Worm (Caenorhabditis elegans) whole organism, young adult: Measurements from ENCODE around the gene nhr-168.

Experiments
- B0019.2 ChIP-seq: fragments of 200-800 bp; sonication (Bioruptor generic); conservative IDR thresholded peaks from 2 replicates; pipeline ENCODE4 v1.3.6; 2022; ENCODE audit warnings: missing genetic modification reagents, missing genetic modification characterization, missing compliant biosample characterization
- F22D6.2 ChIP-seq: sonication (generic microtip); optimal IDR thresholded peaks from 2 replicates; lab custom pipeline; 2016; ENCODE audit warnings: mild to moderate bottlenecking, missing genetic modification characterization, missing compliant biosample characterization
- F52B5.7 ChIP-seq: sonication (generic microtip); optimal IDR thresholded peaks from 2 replicates; lab custom pipeline; 2016; ENCODE audit warnings: mild to moderate bottlenecking, missing genetic modification characterization, missing compliant biosample characterization
- dpff-1 ChIP-seq: sonication (generic microtip); optimal IDR thresholded peaks from 2 replicates; lab custom pipeline; 2017; ENCODE audit warnings: mild to moderate bottlenecking, missing genetic modification characterization, missing compliant biosample characterization
- egl-18 ChIP-seq: fragments of 200-800 bp; sonication (Bioruptor generic); IDR thresholded peaks from 2 replicates; pipeline ENCODE4 v1.3.6; 2022; ENCODE audit warnings: missing genetic modification reagents, missing genetic modification characterization, missing compliant biosample characterization
- hrde-1 ChIP-seq: sonication (generic microtip); optimal IDR thresholded peaks from 2 replicates; lab custom pipeline; 2016; ENCODE audit warnings: missing genetic modification characterization, mild to moderate bottlenecking, missing compliant biosample characterization, moderate library complexity, missing genotype, missing genetic modification reagents, borderline replicate concordance
- hsf-1 ChIP-seq: fragments of 200-800 bp; sonication (Bioruptor generic); IDR thresholded peaks from 2 replicates; pipeline ENCODE4 v1.3.6; 2022; ENCODE audit warnings: missing genetic modification reagents, missing genetic modification characterization, missing compliant biosample characterization
- pha-4 ChIP-seq: fragments of 150-350 bp; sonication (generic microtip); optimal IDR thresholded peaks from 2 replicates; lab custom pipeline; 2014; ENCODE audit warnings: missing biosample characterization, missing genetic modification reagents, missing genetic modification characterization
- repo-1 ChIP-seq: sonication (generic microtip); optimal IDR thresholded peaks from 2 replicates; lab custom pipeline; 2017; ENCODE audit warnings: mild to moderate bottlenecking, missing genetic modification characterization, missing compliant biosample characterization
- snpc-4 ChIP-seq, 5 experiments: fragments of 150-350 bp in 1 of 5; sonication (generic microtip) in 4 of 5; optimal IDR thresholded peaks; 2 replicates each; lab custom pipeline; 2014 to 2018; ENCODE audit warnings: missing genetic modification characterization in 5 of 5, missing biosample characterization in 3 of 5, antibody characterized with exemption in 2 of 5, mild to moderate bottlenecking in 2 of 5, missing compliant biosample characterization in 2 of 5, missing genotype in 2 of 5, moderate library complexity in 2 of 5, missing genetic modification reagents in 1 of 5
- tbp1 ChIP-seq: fragments of 200-800 bp; sonication (Bioruptor generic); optimal IDR thresholded peaks from 2 replicates; lab custom pipeline; 2018; ENCODE audit warnings: mild to moderate bottlenecking, missing genetic modification characterization, missing compliant biosample characterization

- no peak for TF ChIP-seq F22D6.2 (tag; lab: Kevin White, UChicago)
- no peak for TF ChIP-seq tbp1
- TF ChIP-seq egl-18 (GFP tag; lab: Robert Waterston, UW), result no peak
- no peak for TF ChIP-seq repo-1
- no peak for TF ChIP-seq F52B5.7
- no peak for TF ChIP-seq snpc-4 (GFP tag; optimal IDR thresholded peaks at IDR 0.05; lab: Kevin White, UChicago)
- no peak for TF ChIP-seq snpc-4 (tag; optimal IDR thresholded peaks at IDR 0.05; lab: Kevin White, UChicago)
- TF ChIP-seq pha-4 (tag; lab: Kevin White, UChicago), result no peak
- TF ChIP-seq dpff-1, result no peak
- no peak for TF ChIP-seq hsf-1 (GFP tag; lab: Robert Waterston, UW)
- no peak for TF ChIP-seq hrde-1 (tag; lab: Kevin White, UChicago)
- TF ChIP-seq B0019.2 (GFP tag; lab: Robert Waterston, UW), result no peak
Measured at ce11 chrV:13371336-13371735, 37.7 kb upstream of the nhr-168 start.
